Worm (Caenorhabditis elegans): ENCODE measurements around the gene fbxc-15.

DNA sequence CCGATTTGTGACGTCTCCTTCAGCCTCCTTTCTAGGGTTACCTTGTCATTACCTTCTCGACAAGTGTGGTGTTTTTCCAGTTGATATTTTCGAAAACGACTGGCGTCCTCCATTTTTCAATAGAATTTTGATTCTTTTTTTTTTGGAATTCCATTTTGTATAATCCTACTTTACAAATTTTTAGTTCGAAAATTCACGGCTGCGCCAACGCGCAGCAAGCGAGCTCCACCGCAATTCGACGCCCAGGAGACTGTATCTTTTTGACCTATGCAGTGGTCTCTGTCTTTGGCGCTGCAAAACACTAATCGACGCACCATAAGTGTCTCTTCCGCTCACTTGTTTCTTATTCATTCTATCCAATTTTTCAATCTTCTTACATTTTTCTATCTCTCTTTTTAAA, 12.1 kb downstream of the fbxc-15 start, which contains the start of gene fbxc-42:
- no peak for TF ChIP-seq dao-5 (tag; optimal IDR thresholded peaks at IDR 0.05)
- no peak for TF ChIP-seq him-1 (tag; optimal IDR thresholded peaks at IDR 0.05)
- TF ChIP-seq W03F9.2 (tag; optimal IDR thresholded peaks at IDR 0.05) = no peak

Data from whole organism, L4/young adult.